Fruit fly (Drosophila melanogaster): ENCODE data around the gene CG15260.

Gene CG15260

dm6 chr2L:15284700-15285099, 7.3 kb downstream of the CG15260 start, which contains the start of gene CG15263 (continued):
- no peak for TF ChIP-seq yki (optimal IDR thresholded peaks at IDR 0.05)

DNA sequence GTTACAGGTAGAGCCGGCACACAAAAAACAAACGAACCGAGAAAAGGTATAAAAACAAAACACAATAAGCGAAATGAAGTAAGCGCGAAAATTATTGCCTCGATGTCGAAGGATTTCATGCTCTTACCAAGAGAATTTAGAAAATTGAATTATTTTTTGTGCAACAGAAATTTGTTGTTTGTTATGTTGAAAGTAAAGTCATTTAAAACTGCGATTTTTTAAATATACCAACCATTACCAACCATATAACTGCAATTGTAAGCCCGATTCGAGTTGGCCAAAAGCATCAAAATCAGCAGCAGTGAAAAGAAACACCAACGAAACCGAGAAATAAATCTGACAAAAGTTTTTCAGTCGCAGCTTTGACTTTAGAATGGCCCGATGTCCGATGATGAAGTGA, 11.1 kb downstream of the CG15260 start:
- TF ChIP-seq GATAe (GFP tag; conservative IDR thresholded peaks at IDR 0.05) (no peak), CG33213 (GFP tag; optimal IDR thresholded peaks at IDR 0.05) (no peak), CG5180 (GFP tag; optimal IDR thresholded peaks at IDR 0.05) (no peak), Dp (GFP tag; optimal IDR thresholded peaks at IDR 0.05) (no peak), CG2889 (GFP tag; IDR thresholded peaks at IDR 0.05) (no peak), shn (GFP tag; optimal IDR thresholded peaks at IDR 0.05) (no peak), CG7963 (GFP tag; IDR thresholded peaks at IDR 0.05; ENCODE audit: partially characterized antibody) (no peak), CG18262 (tag; optimal IDR thresholded peaks at IDR 0.05) (no peak), CG18011 (GFP tag; optimal IDR thresholded peaks at IDR 0.05) (no peak), Myb (GFP tag; optimal IDR thresholded peaks at IDR 0.05) (no peak), zfh2 (GFP tag; optimal IDR thresholded peaks at IDR 0.05) (no peak), MBD-R2 (GFP tag; IDR thresholded peaks at IDR 0.05) (no peak), run (tag; optimal IDR thresholded peaks at IDR 0.05) (no peak), Hmx (GFP tag; optimal IDR thresholded peaks at IDR 0.05) (no peak), CG10209 (GFP tag; optimal IDR thresholded peaks at IDR 0.05) (no peak), CG2202 (tag; optimal IDR thresholded peaks at IDR 0.05) (no peak), CG8281 (tag; optimal IDR thresholded peaks at IDR 0.05) (no peak)

DNA sequence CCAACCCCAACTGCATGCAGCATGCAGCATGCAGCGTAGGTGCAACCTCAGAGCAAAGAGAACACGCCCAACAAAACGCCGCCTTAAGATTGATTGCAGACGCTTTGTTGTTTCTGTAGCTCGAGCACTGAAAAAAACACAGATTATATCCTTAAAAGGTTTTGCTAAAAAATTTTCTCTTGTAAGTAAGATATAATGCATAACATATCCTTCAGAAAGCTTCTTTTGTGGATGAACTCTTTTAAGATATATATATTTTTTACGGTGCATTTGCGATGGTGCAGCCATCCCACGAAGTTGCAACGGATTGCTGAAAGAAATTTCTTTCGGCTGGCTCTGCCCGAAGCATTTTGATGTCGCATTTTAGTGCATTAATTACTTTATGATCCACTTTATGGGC, 16.2 kb downstream of the CG15260 start:
- TF ChIP-seq CG9727 (GFP tag; optimal IDR thresholded peaks at IDR 0.05) (peak; percentile 16), dmrt11E (tag; optimal IDR thresholded peaks at IDR 0.05) (peak; percentile 30), CG6689 (GFP tag; IDR thresholded peaks at IDR 0.05) (peak; percentile 31; the same call in 1 of the 2 replicates), CG4404 (GFP tag; IDR thresholded peaks at IDR 0.05) (peak; percentile 46; the same call in 1 of the 2 replicates), chinmo (GFP tag; IDR thresholded peaks at IDR 0.05; ENCODE audit: partially characterized antibody) (no peak), dati (GFP tag; IDR thresholded peaks at IDR 0.05) (no peak), Blimp-1 (GFP tag; optimal IDR thresholded peaks at IDR 0.05) (peak; percentile 33), Trl (optimal IDR thresholded peaks at IDR 0.05) (no peak), Trl (GFP tag; optimal IDR thresholded peaks at IDR 0.05) (no peak), bsh (GFP tag; optimal IDR thresholded peaks at IDR 0.05) (peak in 1 of 2 experiments; percentile 46), pho (GFP tag; optimal IDR thresholded peaks at IDR 0.05) (no peak), Gsc (GFP tag; IDR thresholded peaks at IDR 0.05) (0 out of 2 replicates have a peak, but pooled peaks have one; percentile 9), Drgx (GFP tag; IDR thresholded peaks at IDR 0.05) (0 out of 2 replicates have a peak, but pooled peaks have one; percentile 22), CG7928 (GFP tag; optimal IDR thresholded peaks at IDR 0.05) (no peak), CG17328 (GFP tag; IDR thresholded peaks at IDR 0.05) (0 out of 2 replicates have a peak, but pooled peaks have one; percentile 33), CG2712 (tag; optimal IDR thresholded peaks at IDR 0.05) (no peak), ara (GFP tag; IDR thresholded peaks at IDR 0.05) (0 out of 2 replicates have a peak, but pooled peaks have one; percentile 24), CG10959 (GFP tag; IDR thresholded peaks at IDR 0.05) (peak; percentile 53; the same call in 1 of the 2 replicates), prd (optimal IDR thresholded peaks at IDR 0.05) (no peak), prd (GFP tag; IDR thresholded peaks at IDR 0.05) (peak; percentile 67), CG11504 (tag; optimal IDR thresholded peaks at IDR 0.05) (peak; percentile 0), lbe (GFP tag; optimal IDR thresholded peaks at IDR 0.05) (peak; percentile 20), gem (tag; optimal IDR thresholded peaks at IDR 0.05) (peak; percentile 26), Xrp1 (GFP tag; IDR thresholded peaks at IDR 0.05) (peak; percentile 41; the same call in 1 of the 2 replicates), CG13123 (GFP tag; optimal IDR thresholded peaks at IDR 0.05) (no peak), sisA (GFP tag; IDR thresholded peaks at IDR 0.05) (0 out of 2 replicates have a peak, but pooled peaks have one; percentile 11), Sox102F (GFP tag; optimal IDR thresholded peaks at IDR 0.05) (peak; percentile 4), Hr51 (GFP tag; optimal IDR thresholded peaks at IDR 0.05) (no peak), zen (tag; optimal IDR thresholded peaks at IDR 0.05) (peak; percentile 14), ci (GFP tag; IDR thresholded peaks at IDR 0.05) (peak; percentile 35; the same call in 1 of the 3 replicates), sens (GFP tag) (peak; percentile 60)

Data from whole organism, embryonic.